Fruit fly (Drosophila melanogaster): Measurements from ENCODE around the gene CG15386.

Gene CG15386

dm6 chr2L:2220573-2221332 is 3.7 kb upstream of the CG15386 start, which contains the start of gene papi (continued):
- TF ChIP-seq nerfin-1 (tag; optimal IDR thresholded peaks at IDR 0.05) (peak; percentile 90), Nf-YA (GFP tag; IDR thresholded peaks at IDR 0.05) (no peak), H15 (GFP tag; IDR thresholded peaks at IDR 0.05) (no peak), CG6813 (GFP tag; optimal IDR thresholded peaks at IDR 0.05) (no peak), CG18619 (GFP tag; optimal IDR thresholded peaks at IDR 0.05) (no peak), gfzf (GFP tag; optimal IDR thresholded peaks at IDR 0.05) (peak; percentile 82), Chrac-16 (GFP tag; optimal IDR thresholded peaks at IDR 0.05) (no peak), Lhr (GFP tag; optimal IDR thresholded peaks at IDR 0.05) (no peak), CG13624 (GFP tag; optimal IDR thresholded peaks at IDR 0.05) (peak; percentile 4), emc (GFP tag; optimal IDR thresholded peaks at IDR 0.05) (no peak), CG13424 (tag; optimal IDR thresholded peaks at IDR 0.05) (no peak), Hsf (GFP tag; optimal IDR thresholded peaks at IDR 0.05) (no peak), Myb (GFP tag; optimal IDR thresholded peaks at IDR 0.05) (peak; percentile 98), kni (GFP tag; optimal IDR thresholded peaks at IDR 0.05) (no peak), cato (GFP tag; optimal IDR thresholded peaks at IDR 0.05; ENCODE audit: borderline replicate concordance) (no peak), Oaz (GFP tag; IDR thresholded peaks at IDR 0.05) (no peak), CG2116 (GFP tag; optimal IDR thresholded peaks at IDR 0.05) (no peak), CG33557 (GFP tag; optimal IDR thresholded peaks at IDR 0.05) (no peak), Mes4 (GFP tag; optimal IDR thresholded peaks at IDR 0.05) (no peak), CG3163 (GFP tag; optimal IDR thresholded peaks at IDR 0.05) (no peak), CG17359 (tag; optimal IDR thresholded peaks at IDR 0.05) (no peak), Nf-YB (GFP tag; optimal IDR thresholded peaks at IDR 0.05) (no peak), CG11398 (GFP tag; optimal IDR thresholded peaks at IDR 0.05) (no peak), Dfd (GFP tag; optimal IDR thresholded peaks at IDR 0.05) (no peak), CG18476 (GFP tag; optimal IDR thresholded peaks at IDR 0.05) (no peak), E2f2 (GFP tag; IDR thresholded peaks at IDR 0.05) (peak; percentile 31; the same call in 1 of the 2 replicates), Xrp1 (GFP tag; IDR thresholded peaks at IDR 0.05) (no peak), CG2678 (tag; optimal IDR thresholded peaks at IDR 0.05) (no peak), CG10147 (GFP tag; optimal IDR thresholded peaks at IDR 0.05) (peak; percentile 32), CG16863 (GFP tag; optimal IDR thresholded peaks at IDR 0.05) (no peak), Trl (optimal IDR thresholded peaks at IDR 0.05) (no peak), Trl (GFP tag; optimal IDR thresholded peaks at IDR 0.05) (no peak), CG6683 (GFP tag; optimal IDR thresholded peaks at IDR 0.05) (no peak), CG34422 (GFP tag; IDR thresholded peaks at IDR 0.05) (peak; percentile 61; the same call in 2 of the 3 replicates), CG14965 (GFP tag; optimal IDR thresholded peaks at IDR 0.05; ENCODE audit: borderline replicate concordance) (no peak), CG11085 (GFP tag; IDR thresholded peaks at IDR 0.05) (no peak), Bdp1 (GFP tag; optimal IDR thresholded peaks at IDR 0.05) (no peak), dmrt11E (tag; optimal IDR thresholded peaks at IDR 0.05) (no peak), Optix (GFP tag; IDR thresholded peaks at IDR 0.05) (no peak), E2f1 (GFP tag; IDR thresholded peaks at IDR 0.05) (no peak), CG10654 (GFP tag; optimal IDR thresholded peaks at IDR 0.05) (no peak), Opbp (GFP tag; IDR thresholded peaks at IDR 0.05; ENCODE audit: partially characterized antibody) (0 out of 3 replicates have a peak, but pooled peaks have one; percentile 38), nerfin-2 (GFP tag; IDR thresholded peaks at IDR 0.05; ENCODE audit: partially characterized antibody) (no peak), CG16813 (GFP tag; IDR thresholded peaks at IDR 0.05; ENCODE audit: partially characterized antibody) (no peak), Blimp-1 (GFP tag; optimal IDR thresholded peaks at IDR 0.05) (no peak), lbe (GFP tag; optimal IDR thresholded peaks at IDR 0.05) (peak; percentile 31), Xbp1 (GFP tag; optimal IDR thresholded peaks at IDR 0.05) (peak; percentile 9), kah (GFP tag; optimal IDR thresholded peaks at IDR 0.05) (no peak), toy (GFP tag; IDR thresholded peaks at IDR 0.05) (no peak), CG6175 (GFP tag; IDR thresholded peaks at IDR 0.05) (no peak)

All from whole organism, embryonic.